Fruit fly (Drosophila melanogaster) whole organism, adult: ENCODE results near the gene CG45075.

Experiments
- CG7045 ChIP-seq: fragments of 200-800 bp; sonication (Bioruptor generic); optimal IDR thresholded peaks from 2 replicates; lab custom pipeline; 2017; ENCODE audit warnings: missing biosample characterization, mild to moderate bottlenecking, missing genetic modification characterization
- CG7101 ChIP-seq: fragments of 200-800 bp; sonication (Bioruptor generic); optimal IDR thresholded peaks from 2 replicates; lab custom pipeline; 2018; ENCODE audit warnings: missing biosample characterization, mild to moderate bottlenecking, missing genetic modification characterization, moderate library complexity
- Clk ChIP-seq: fragments of 200-800 bp; sonication (Bioruptor generic); optimal IDR thresholded peaks from 2 replicates; lab custom pipeline; 2017; ENCODE audit warnings: missing biosample characterization, missing genetic modification characterization
- Crg-1 ChIP-seq: fragments of 200-800 bp; sonication (Bioruptor generic); optimal IDR thresholded peaks from 2 replicates; lab custom pipeline; 2016; ENCODE audit warnings: missing biosample characterization, missing genetic modification characterization
- cnc ChIP-seq, 2 experiments: fragments of >200 bp; optimal IDR thresholded peaks; 2 replicates each; lab custom pipeline; 2017
- kay ChIP-seq: fragments of 200-800 bp; sonication (Bioruptor generic); peaks from one replicate; lab custom pipeline; 2016; ENCODE audit warnings: missing biosample characterization, missing genetic modification characterization, borderline replicate concordance
- tj ChIP-seq: fragments of 200-800 bp; sonication (Bioruptor generic); optimal IDR thresholded peaks from 3 replicates; lab custom pipeline; 2017; ENCODE audit warnings: missing biosample characterization, mild to moderate bottlenecking, missing genetic modification characterization, moderate library complexity

- TF ChIP-seq Clk (no peak), CG7101 (tag; lab: Kevin White, UChicago) (no peak), kay (GFP tag; lab: Kevin White, UChicago) (no peak), cnc (optimal IDR thresholded peaks at IDR 0.05; lab: Kevin White, UChicago) (no peak), CG7045 (GFP tag; lab: Kevin White, UChicago) (no peak), Crg-1 (no peak), tj (no peak)
Observed at dm6 chr2L:6053874-6054469, 37.2 kb upstream of the CG45075 start, which contains the start of gene CG13995.
